Fruit fly (Drosophila melanogaster) Kc167 (cell line): Measurements from ENCODE around the gene TfIIEbeta.

Source experiments
- Myc ChIP-seq: fragments of >200 bp; optimal IDR thresholded peaks from 2 replicates; lab custom pipeline; 2017; ENCODE audit warnings: missing external identifiers
- insv ChIP-seq: fragments of >200 bp; optimal IDR thresholded peaks from 3 replicates; lab custom pipeline; 2018; ENCODE audit warnings: missing external identifiers
- psq ChIP-seq: fragments of >200 bp; optimal IDR thresholded peaks from 2 replicates; lab custom pipeline; 2017; ENCODE audit warnings: missing external identifiers

DNA sequence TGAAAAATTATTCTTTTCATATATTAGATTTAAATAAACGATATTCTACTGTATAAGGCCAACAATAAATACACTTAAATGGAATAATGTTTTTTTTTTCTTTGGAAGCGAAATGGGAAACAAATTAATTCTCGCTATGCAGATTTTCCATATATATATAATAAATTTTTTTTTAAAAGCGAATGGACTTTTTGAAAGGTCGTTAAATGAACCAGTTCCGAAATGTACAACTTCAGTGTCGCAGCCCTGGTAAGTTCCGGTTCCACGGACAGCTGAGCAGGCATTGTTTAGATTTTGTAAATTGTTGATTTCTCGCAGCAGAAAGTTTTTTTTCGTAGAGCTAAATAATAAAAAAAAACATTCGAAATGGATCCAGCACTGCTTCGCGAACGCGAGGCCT, at the start of gene TfIIEbeta:
- no peak for TF ChIP-seq insv (lab: Kevin White, UChicago)
- TF ChIP-seq Myc: no peak
- TF ChIP-seq psq (lab: Kevin White, UChicago): no peak
